Worm (Caenorhabditis elegans) whole organism, L3 larva: ENCODE measurements around the gene T01G5.7.

Experiments
- R02D3.7 ChIP-seq: fragments of 150-350 bp; optimal IDR thresholded peaks from 2 replicates; lab custom pipeline; 2014; ENCODE audit warnings: missing biosample characterization, missing genetic modification characterization
- aly-2 ChIP-seq: fragments of 150-350 bp; optimal IDR thresholded peaks from 2 replicates; lab custom pipeline; 2014; ENCODE audit warnings: missing biosample characterization, missing genetic modification characterization
- ceh-16 ChIP-seq: sonication (generic microtip); optimal IDR thresholded peaks from 2 replicates; lab custom pipeline; 2017; ENCODE audit warnings: missing biosample characterization, missing genetic modification characterization
- ceh-28 ChIP-seq: fragments of 150-350 bp; optimal IDR thresholded peaks from 2 replicates; lab custom pipeline; 2014; ENCODE audit warnings: missing biosample characterization, missing genetic modification reagents, missing genetic modification characterization
- ceh-82 ChIP-seq: fragments of 150-350 bp; optimal IDR thresholded peaks from 2 replicates; lab custom pipeline; 2014; ENCODE audit warnings: missing biosample characterization, missing genetic modification characterization
- ceh-9 ChIP-seq: sonication (generic microtip); optimal IDR thresholded peaks from 2 replicates; lab custom pipeline; 2018; ENCODE audit warnings: missing biosample characterization, missing genetic modification characterization
- egl-27 ChIP-seq: sonication (generic microtip); optimal IDR thresholded peaks from 4 replicates; lab custom pipeline; 2017; ENCODE audit warnings: missing biosample characterization, missing genetic modification reagents, missing genetic modification characterization
- elt-1 ChIP-seq: fragments of 150-350 bp; optimal IDR thresholded peaks from 2 replicates; lab custom pipeline; 2014; ENCODE audit warnings: missing biosample characterization, missing genetic modification characterization
- elt-2 ChIP-seq: sonication (generic microtip); optimal IDR thresholded peaks from 2 replicates; lab custom pipeline; 2016; ENCODE audit warnings: missing genetic modification reagents, mild to moderate bottlenecking, missing genetic modification characterization, missing compliant biosample characterization
- eor-1 ChIP-seq, 2 experiments: fragments of 150-350 bp; optimal IDR thresholded peaks; 2 replicates each; lab custom pipeline; 2014 to 2018; ENCODE audit warnings: missing biosample characterization in 2 of 2, missing genetic modification characterization in 2 of 2
- fkh-10 ChIP-seq: sonication (generic microtip); optimal IDR thresholded peaks from 2 replicates; lab custom pipeline; 2017; ENCODE audit warnings: missing biosample characterization, missing genetic modification reagents, missing genetic modification characterization
- fkh-2 ChIP-seq: fragments of 150-350 bp; optimal IDR thresholded peaks from 2 replicates; lab custom pipeline; 2014; ENCODE audit warnings: missing biosample characterization, missing genetic modification reagents, missing genetic modification characterization
- fos-1 ChIP-seq: fragments of 150-350 bp; optimal IDR thresholded peaks from 2 replicates; lab custom pipeline; 2014; ENCODE audit warnings: missing biosample characterization, missing genetic modification characterization
- hmg-11 ChIP-seq: sonication (generic microtip); optimal IDR thresholded peaks from 2 replicates; lab custom pipeline; 2016; ENCODE audit warnings: missing genetic modification characterization, missing compliant biosample characterization
- jun-1 ChIP-seq: fragments of 150-350 bp; optimal IDR thresholded peaks from 2 replicates; lab custom pipeline; 2014; ENCODE audit warnings: missing biosample characterization, missing genetic modification reagents, missing genetic modification characterization
- lin-15B ChIP-seq: fragments of 150-350 bp; optimal IDR thresholded peaks from 2 replicates; lab custom pipeline; 2014; ENCODE audit warnings: missing biosample characterization, missing genetic modification characterization
- lin-39 ChIP-seq: fragments of 150-350 bp; optimal IDR thresholded peaks from 2 replicates; lab custom pipeline; 2018; ENCODE audit warnings: missing biosample characterization, missing genetic modification reagents, missing genetic modification characterization
- lsy-12 ChIP-seq: sonication (generic microtip); optimal IDR thresholded peaks from 2 replicates; lab custom pipeline; 2016; ENCODE audit warnings: mild to moderate bottlenecking, missing genetic modification characterization, missing compliant biosample characterization
- mdl-1 ChIP-seq: fragments of 150-350 bp; optimal IDR thresholded peaks from 2 replicates; lab custom pipeline; 2014; ENCODE audit warnings: missing biosample characterization, missing genetic modification characterization
- nfya-1 ChIP-seq: sonication (generic microtip); optimal IDR thresholded peaks from 2 replicates; lab custom pipeline; 2017; ENCODE audit warnings: missing genetic modification characterization, mild to moderate bottlenecking, missing compliant biosample characterization, antibody characterized with exemption, moderate library complexity; ENCODE audit not compliant: insufficient read depth
- nhr-11 ChIP-seq: fragments of 150-350 bp; optimal IDR thresholded peaks from 2 replicates; lab custom pipeline; 2014; ENCODE audit warnings: missing biosample characterization, missing genetic modification characterization
- nhr-12 ChIP-seq: fragments of 150-350 bp; optimal IDR thresholded peaks from 2 replicates; lab custom pipeline; 2014; ENCODE audit warnings: missing biosample characterization, missing genetic modification characterization
- nhr-23 ChIP-seq: fragments of 150-350 bp; optimal IDR thresholded peaks from 2 replicates; lab custom pipeline; 2014; ENCODE audit warnings: missing biosample characterization, missing genetic modification reagents, missing genetic modification characterization
- nhr-237 ChIP-seq: fragments of 150-350 bp; optimal IDR thresholded peaks from 2 replicates; lab custom pipeline; 2014; ENCODE audit warnings: missing biosample characterization, missing genetic modification characterization
- nhr-25 ChIP-seq: sonication (generic microtip); optimal IDR thresholded peaks from 2 replicates; lab custom pipeline; 2017; ENCODE audit warnings: missing biosample characterization, missing genetic modification characterization
- nhr-28 ChIP-seq: fragments of 150-350 bp; optimal IDR thresholded peaks from 2 replicates; lab custom pipeline; 2014; ENCODE audit warnings: missing biosample characterization, missing genetic modification characterization
- nhr-43 ChIP-seq: sonication (generic microtip); optimal IDR thresholded peaks from 2 replicates; lab custom pipeline; 2016; ENCODE audit warnings: mild to moderate bottlenecking, missing genetic modification characterization, missing compliant biosample characterization; ENCODE audit not compliant: poor library complexity, severe bottlenecking
- nhr-67 ChIP-seq: fragments of 150-350 bp; optimal IDR thresholded peaks from 2 replicates; lab custom pipeline; 2014; ENCODE audit warnings: missing biosample characterization, missing genetic modification characterization
- nhr-76 ChIP-seq: fragments of 150-350 bp; sonication (generic microtip); optimal IDR thresholded peaks from 5 replicates; lab custom pipeline; 2014; ENCODE audit warnings: missing biosample characterization, missing genetic modification characterization
- pha-4 ChIP-seq: fragments of 150-350 bp; optimal IDR thresholded peaks from 2 replicates; lab custom pipeline; 2014; ENCODE audit warnings: missing biosample characterization, missing genetic modification reagents, missing genetic modification characterization
- pqm-1 ChIP-seq: fragments of 150-350 bp; optimal IDR thresholded peaks from 2 replicates; lab custom pipeline; 2017; ENCODE audit warnings: missing biosample characterization, missing genetic modification characterization, inconsistent platforms
- skn-1 ChIP-seq: fragments of 150-350 bp; optimal IDR thresholded peaks from 2 replicates; lab custom pipeline; 2014; ENCODE audit warnings: missing biosample characterization, missing genetic modification characterization
- snpc-4 ChIP-seq: fragments of 150-350 bp; optimal IDR thresholded peaks from 2 replicates; lab custom pipeline; 2014; ENCODE audit warnings: missing biosample characterization, missing genetic modification characterization
- tbx-2 ChIP-seq: sonication (generic microtip); optimal IDR thresholded peaks from 2 replicates; lab custom pipeline; 2016; ENCODE audit warnings: mild to moderate bottlenecking, missing genetic modification characterization, missing compliant biosample characterization
- unc-39 ChIP-seq: sonication (generic microtip); optimal IDR thresholded peaks from 4 replicates; lab custom pipeline; 2017; ENCODE audit warnings: missing biosample characterization, missing genetic modification characterization
- unc-62 ChIP-seq: fragments of 150-350 bp; sonication (generic microtip); optimal IDR thresholded peaks from 4 replicates; lab custom pipeline; 2014; ENCODE audit warnings: missing biosample characterization, missing genetic modification reagents, missing genetic modification characterization
- zag-1 ChIP-seq: fragments of 150-350 bp; optimal IDR thresholded peaks from 2 replicates; lab custom pipeline; 2014; ENCODE audit warnings: missing biosample characterization, missing genetic modification characterization
- ztf-11 ChIP-seq: fragments of 150-350 bp; optimal IDR thresholded peaks from 2 replicates; lab custom pipeline; 2014; ENCODE audit warnings: missing biosample characterization, missing genetic modification characterization
- ztf-4 ChIP-seq: fragments of 150-350 bp; optimal IDR thresholded peaks from 2 replicates; lab custom pipeline; 2014; ENCODE audit warnings: missing biosample characterization, missing genetic modification characterization

The T01G5.7 gene

DNA sequence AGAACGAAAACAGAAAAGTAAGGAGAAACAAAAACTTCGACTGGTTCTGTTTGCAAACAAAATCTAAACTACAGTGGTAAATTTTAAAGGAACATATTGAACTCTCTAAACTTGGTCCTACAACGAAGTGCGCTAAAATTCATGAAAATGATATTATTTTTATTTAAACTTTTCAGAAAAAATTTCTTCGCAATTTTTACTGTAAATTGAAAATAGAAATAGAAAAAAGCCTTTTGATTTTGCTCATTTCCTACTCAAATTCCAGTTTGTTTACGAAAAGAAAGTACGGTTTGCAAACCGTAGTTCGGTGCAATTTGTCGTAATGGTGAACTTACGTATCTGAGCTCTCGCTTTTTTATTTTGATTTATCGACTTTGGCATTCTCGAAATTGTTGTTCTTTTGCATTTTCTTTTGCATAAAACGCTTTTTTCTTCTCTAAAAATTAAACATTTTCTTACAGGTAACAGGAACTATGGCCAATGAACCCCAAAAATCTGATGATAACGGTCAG lies 45.9 kb upstream of the T01G5.7 start, which contains the start of gene otub-1:
otub-1 (plus strand) TSS at position 462 of the 512 bp plus-strand sequence.
- no peak for TF ChIP-seq fkh-10 (GFP tag; lab: Kevin White, UChicago)
- TF ChIP-seq zag-1 (tag; lab: Kevin White, UChicago) = no peak
- TF ChIP-seq mdl-1 = no peak
- TF ChIP-seq ceh-9 (tag; lab: Kevin White, UChicago) = no peak

DNA sequence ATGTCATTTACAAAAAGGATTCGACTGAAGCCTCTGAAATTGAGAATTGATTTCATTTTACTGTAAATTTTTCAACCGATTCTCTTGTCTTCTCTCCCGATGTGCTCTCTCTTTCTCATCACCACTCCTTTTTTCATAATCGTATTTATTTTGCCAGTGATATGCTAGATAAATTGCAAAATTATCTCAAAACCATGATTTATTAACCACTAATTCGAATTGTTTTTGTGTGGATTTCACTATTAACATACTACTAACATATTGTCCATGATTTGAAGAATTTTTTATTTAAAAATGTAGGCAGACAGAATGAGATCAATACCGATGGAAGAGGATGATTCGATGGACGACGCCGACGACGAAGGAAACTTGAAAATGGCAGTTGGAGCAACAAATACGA lies 44.6 kb upstream of the T01G5.7 start, which contains the start of gene C25D7.10:
C25D7.10 (plus strand) TSS at position 301 of the 400 bp plus-strand sequence.
- TF ChIP-seq unc-62 (GFP tag; lab: Kevin White, UChicago) (no peak), ceh-9 (tag; lab: Kevin White, UChicago) (no peak), lsy-12 (tag; lab: Kevin White, UChicago) (no peak), egl-27 (no peak), jun-1 (tag; lab: Kevin White, UChicago) (no peak), aly-2 (no peak), nhr-12 (no peak), pqm-1 (tag; lab: Kevin White, UChicago) (no peak), ceh-82 (no peak), R02D3.7 (tag; lab: Kevin White, UChicago) (no peak), tbx-2 (tag; lab: Kevin White, UChicago) (no peak), lin-39 (tag; lab: Kevin White, UChicago) (no peak), unc-39 (tag; lab: Kevin White, UChicago) (no peak), hmg-11 (tag; lab: Kevin White, UChicago) (no peak), elt-1 (no peak), nhr-76 (tag; lab: Kevin White, UChicago) (no peak), nfya-1 (tag; lab: Kevin White, UChicago) (no peak), ceh-28 (tag; lab: Kevin White, UChicago) (no peak), nhr-237 (tag; lab: Kevin White, UChicago) (no peak)

DNA sequence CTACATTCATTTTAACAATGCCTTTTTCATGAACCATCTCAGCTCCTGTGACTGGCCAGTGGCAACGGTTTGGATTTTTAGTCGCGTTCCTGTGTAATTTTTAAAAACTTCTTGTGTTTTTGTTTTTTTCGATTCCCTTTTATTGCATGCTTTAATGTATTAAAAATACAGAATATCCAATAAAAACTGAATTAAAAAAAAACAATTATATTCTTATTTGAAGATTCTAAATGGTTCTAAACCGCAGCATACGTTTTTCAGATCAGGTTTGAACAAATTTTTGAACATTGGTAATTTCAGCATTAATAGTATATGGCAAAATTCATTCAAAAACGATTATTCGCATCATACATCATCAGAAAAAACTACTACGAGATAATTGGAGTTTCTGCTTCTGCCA lies 43.4 kb upstream of the T01G5.7 start, which contains the start of gene dnj-3:
dnj-3 (plus strand) TSS at position 301 of the 400 bp plus-strand sequence.
- TF ChIP-seq ceh-28 (tag; lab: Kevin White, UChicago) (no peak), nfya-1 (tag; lab: Kevin White, UChicago) (no peak), hmg-11 (tag; lab: Kevin White, UChicago) (no peak), ceh-9 (tag; lab: Kevin White, UChicago) (no peak), skn-1 (tag; lab: Kevin White, UChicago) (no peak), snpc-4 (tag; lab: Kevin White, UChicago) (no peak), aly-2 (no peak)
- TF ChIP-seq, all 47 proteins: peak for 0

DNA sequence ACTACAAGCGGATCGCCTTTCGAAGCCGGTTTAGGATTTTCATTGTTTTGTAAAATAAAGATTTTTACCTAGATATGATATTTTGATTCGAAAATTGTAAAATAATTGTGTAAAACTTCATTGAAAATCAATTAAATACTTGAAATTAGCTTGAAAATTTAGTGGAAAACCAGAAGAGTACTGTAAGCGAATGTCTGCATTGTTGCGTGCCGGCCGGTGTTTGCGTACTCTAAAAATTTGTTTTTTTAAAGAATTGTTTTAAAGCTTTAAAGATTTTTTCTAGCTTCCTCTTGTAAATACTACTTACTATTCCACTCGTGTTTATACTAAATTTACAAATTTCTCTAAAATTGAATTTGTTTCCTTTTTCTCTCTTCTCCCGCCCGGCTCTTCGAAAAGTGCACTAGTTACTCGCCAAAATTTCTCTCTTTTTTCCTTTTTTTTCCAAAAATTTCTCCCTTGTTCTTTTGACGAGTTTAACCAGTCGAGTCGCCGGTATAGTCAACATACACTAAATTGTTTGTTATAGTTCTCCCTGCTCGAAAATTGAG lies 42.2 kb upstream of the T01G5.7 start:
- TF ChIP-seq tbx-2 (tag; lab: Kevin White, UChicago) (no peak), ztf-11 (no peak), lin-15B (tag; lab: Kevin White, UChicago) (no peak), fkh-10 (GFP tag; lab: Kevin White, UChicago) (peak; percentile 52)

DNA sequence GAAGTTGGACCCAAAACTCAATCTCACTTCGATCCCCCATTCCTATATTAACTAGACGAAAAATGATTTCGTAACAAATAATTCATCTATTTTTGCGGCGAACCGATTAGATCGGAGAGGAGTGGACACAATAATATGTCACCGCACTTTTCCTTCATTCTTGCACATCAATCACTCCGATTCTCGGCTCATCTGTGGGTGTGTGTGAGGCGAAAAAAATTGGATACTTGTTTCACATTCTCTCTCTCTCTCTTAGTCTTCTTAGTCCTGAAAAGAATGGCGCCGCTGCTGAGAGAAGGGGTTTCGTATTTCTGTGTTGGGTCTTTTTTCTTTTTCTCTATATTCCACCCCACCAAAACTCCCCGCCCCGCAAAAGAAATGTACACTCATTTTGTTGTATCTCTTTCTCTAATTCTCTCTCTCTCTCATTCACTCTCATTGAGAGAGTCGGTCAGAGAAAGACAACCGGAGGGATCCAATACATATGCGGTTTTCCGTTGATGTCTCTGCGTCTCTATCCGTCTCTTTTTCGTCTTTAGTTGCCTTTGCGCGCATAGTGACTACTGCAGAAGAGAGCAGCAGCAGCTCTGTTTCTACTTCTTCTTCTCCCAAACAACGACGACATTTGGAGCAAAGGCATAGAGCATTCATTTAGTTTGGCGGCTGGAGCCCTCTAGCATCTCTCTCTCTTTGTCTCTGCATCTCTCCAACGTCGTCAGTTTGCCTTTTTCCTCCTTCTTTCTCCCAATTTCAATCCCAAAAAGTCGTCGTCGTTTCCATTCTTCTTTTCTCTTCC lies 40.5 kb upstream of the T01G5.7 start, which contains the start of gene unc-76:
unc-76 (plus strand) TSS at position 746 of the 796 bp plus-strand sequence.
- no peak for TF ChIP-seq ztf-11
- TF ChIP-seq lin-15B (tag; lab: Kevin White, UChicago) = peak; percentile 62
- peak; percentile 61 for TF ChIP-seq snpc-4 (tag; lab: Kevin White, UChicago)
- TF ChIP-seq mdl-1 = no peak
- TF ChIP-seq ceh-16 (tag; lab: Kevin White, UChicago) = no peak
- TF ChIP-seq jun-1 (tag; lab: Kevin White, UChicago) = no peak
- TF ChIP-seq ceh-28 (tag; lab: Kevin White, UChicago) = peak; percentile 59
- peak; percentile 89 for TF ChIP-seq pha-4 (tag; lab: Kevin White, UChicago)
- TF ChIP-seq egl-27 = peak; percentile 68
- TF ChIP-seq unc-62 (GFP tag; lab: Kevin White, UChicago) = peak; percentile 81
- TF ChIP-seq nhr-25 (tag; lab: Kevin White, UChicago) = no peak
- peak; percentile 5 for TF ChIP-seq nhr-23 (tag; lab: Kevin White, UChicago)
- TF ChIP-seq eor-1 (tag; optimal IDR thresholded peaks at IDR 0.05; lab: Kevin White, UChicago) = no peak
- peak; percentile 42 for TF ChIP-seq nhr-43 (tag; lab: Kevin White, UChicago)
- no peak for TF ChIP-seq fos-1 (tag; lab: Kevin White, UChicago)
- TF ChIP-seq nhr-11 (tag; lab: Kevin White, UChicago) = peak; percentile 56
- no peak for TF ChIP-seq nhr-237 (tag; lab: Kevin White, UChicago)
- TF ChIP-seq ceh-9 (tag; lab: Kevin White, UChicago) = no peak
- peak; percentile 0 for TF ChIP-seq elt-2 (tag; lab: Kevin White, UChicago)
- TF ChIP-seq fkh-2 (tag; lab: Kevin White, UChicago) = no peak
- TF ChIP-seq nhr-12 = no peak
- peak; percentile 54 for TF ChIP-seq fkh-10 (GFP tag; lab: Kevin White, UChicago)
- no peak for TF ChIP-seq nhr-28 (tag; lab: Kevin White, UChicago)
- no peak for TF ChIP-seq unc-39 (tag; lab: Kevin White, UChicago)
- TF ChIP-seq lsy-12 (tag; lab: Kevin White, UChicago) = peak; percentile 54
- no peak for TF ChIP-seq ztf-4 (tag; lab: Kevin White, UChicago)
- TF ChIP-seq pqm-1 (tag; lab: Kevin White, UChicago) = no peak
- TF ChIP-seq nhr-67 (tag; lab: Kevin White, UChicago) = no peak
- peak; percentile 73 for TF ChIP-seq zag-1 (tag; lab: Kevin White, UChicago)
- TF ChIP-seq aly-2 = no peak
